Worm (Caenorhabditis elegans) whole organism, L3 larva: ENCODE measurements around the gene W10G11.19.

Experiments
- R02D3.7 ChIP-seq: fragments of 150-350 bp; optimal IDR thresholded peaks from 2 replicates; lab custom pipeline; 2014; ENCODE audit warnings: missing biosample characterization, missing genetic modification characterization
- aly-2 ChIP-seq: fragments of 150-350 bp; optimal IDR thresholded peaks from 2 replicates; lab custom pipeline; 2014; ENCODE audit warnings: missing biosample characterization, missing genetic modification characterization
- ama-1 ChIP-seq: fragments of 150-350 bp; optimal IDR thresholded peaks from 2 replicates; lab custom pipeline; 2018
- ceh-16 ChIP-seq: sonication (generic microtip); optimal IDR thresholded peaks from 2 replicates; lab custom pipeline; 2017; ENCODE audit warnings: missing biosample characterization, missing genetic modification characterization
- ceh-28 ChIP-seq: fragments of 150-350 bp; optimal IDR thresholded peaks from 2 replicates; lab custom pipeline; 2014; ENCODE audit warnings: missing biosample characterization, missing genetic modification reagents, missing genetic modification characterization
- ceh-82 ChIP-seq: fragments of 150-350 bp; optimal IDR thresholded peaks from 2 replicates; lab custom pipeline; 2014; ENCODE audit warnings: missing biosample characterization, missing genetic modification characterization
- ceh-9 ChIP-seq: sonication (generic microtip); optimal IDR thresholded peaks from 2 replicates; lab custom pipeline; 2018; ENCODE audit warnings: missing biosample characterization, missing genetic modification characterization
- daf-12 ChIP-seq: fragments of 150-350 bp; optimal IDR thresholded peaks from 2 replicates; lab custom pipeline; 2014; ENCODE audit warnings: missing biosample characterization, missing genetic modification reagents, missing genetic modification characterization
- egl-27 ChIP-seq: sonication (generic microtip); optimal IDR thresholded peaks from 4 replicates; lab custom pipeline; 2017; ENCODE audit warnings: missing biosample characterization, missing genetic modification reagents, missing genetic modification characterization
- egl-5 ChIP-seq: fragments of 150-350 bp; optimal IDR thresholded peaks from 2 replicates; lab custom pipeline; 2017; ENCODE audit warnings: missing biosample characterization, missing genetic modification reagents, missing genetic modification characterization, inconsistent platforms
- elt-1 ChIP-seq: fragments of 150-350 bp; optimal IDR thresholded peaks from 2 replicates; lab custom pipeline; 2014; ENCODE audit warnings: missing biosample characterization, missing genetic modification characterization
- elt-2 ChIP-seq: sonication (generic microtip); optimal IDR thresholded peaks from 2 replicates; lab custom pipeline; 2016; ENCODE audit warnings: missing genetic modification reagents, mild to moderate bottlenecking, missing genetic modification characterization, missing compliant biosample characterization
- elt-3 ChIP-seq, 3 experiments: fragments of 150-350 bp in 1 of 3; sonication (generic microtip) in 2 of 3; optimal IDR thresholded peaks; 2 replicates in 2 of 3; 4 replicates in 1 of 3; lab custom pipeline; 2014 to 2017; ENCODE audit warnings: missing biosample characterization in 3 of 3, missing genetic modification characterization in 3 of 3
- eor-1 ChIP-seq, 2 experiments: fragments of 150-350 bp; optimal IDR thresholded peaks; 2 replicates each; lab custom pipeline; 2014 to 2018; ENCODE audit warnings: missing biosample characterization in 2 of 2, missing genetic modification characterization in 2 of 2
- fkh-10 ChIP-seq: sonication (generic microtip); optimal IDR thresholded peaks from 2 replicates; lab custom pipeline; 2017; ENCODE audit warnings: missing biosample characterization, missing genetic modification reagents, missing genetic modification characterization
- fkh-2 ChIP-seq: fragments of 150-350 bp; optimal IDR thresholded peaks from 2 replicates; lab custom pipeline; 2014; ENCODE audit warnings: missing biosample characterization, missing genetic modification reagents, missing genetic modification characterization
- fos-1 ChIP-seq: fragments of 150-350 bp; optimal IDR thresholded peaks from 2 replicates; lab custom pipeline; 2014; ENCODE audit warnings: missing biosample characterization, missing genetic modification characterization
- hmg-11 ChIP-seq: sonication (generic microtip); optimal IDR thresholded peaks from 2 replicates; lab custom pipeline; 2016; ENCODE audit warnings: missing genetic modification characterization, missing compliant biosample characterization
- jun-1 ChIP-seq: fragments of 150-350 bp; optimal IDR thresholded peaks from 2 replicates; lab custom pipeline; 2014; ENCODE audit warnings: missing biosample characterization, missing genetic modification reagents, missing genetic modification characterization
- lin-15B ChIP-seq: fragments of 150-350 bp; optimal IDR thresholded peaks from 2 replicates; lab custom pipeline; 2014; ENCODE audit warnings: missing biosample characterization, missing genetic modification characterization
- lin-39 ChIP-seq: fragments of 150-350 bp; optimal IDR thresholded peaks from 2 replicates; lab custom pipeline; 2018; ENCODE audit warnings: missing biosample characterization, missing genetic modification reagents, missing genetic modification characterization
- lsy-12 ChIP-seq: sonication (generic microtip); optimal IDR thresholded peaks from 2 replicates; lab custom pipeline; 2016; ENCODE audit warnings: mild to moderate bottlenecking, missing genetic modification characterization, missing compliant biosample characterization
- mdl-1 ChIP-seq: fragments of 150-350 bp; optimal IDR thresholded peaks from 2 replicates; lab custom pipeline; 2014; ENCODE audit warnings: missing biosample characterization, missing genetic modification characterization
- mml-1 ChIP-seq: fragments of 150-350 bp; sonication (generic microtip); optimal IDR thresholded peaks from 3 replicates; lab custom pipeline; 2014; ENCODE audit warnings: missing biosample characterization, missing genetic modification characterization
- nfya-1 ChIP-seq: sonication (generic microtip); optimal IDR thresholded peaks from 2 replicates; lab custom pipeline; 2017; ENCODE audit warnings: missing genetic modification characterization, mild to moderate bottlenecking, missing compliant biosample characterization, antibody characterized with exemption, moderate library complexity; ENCODE audit not compliant: insufficient read depth
- nhr-11 ChIP-seq: fragments of 150-350 bp; optimal IDR thresholded peaks from 2 replicates; lab custom pipeline; 2014; ENCODE audit warnings: missing biosample characterization, missing genetic modification characterization
- nhr-23 ChIP-seq: fragments of 150-350 bp; optimal IDR thresholded peaks from 2 replicates; lab custom pipeline; 2014; ENCODE audit warnings: missing biosample characterization, missing genetic modification reagents, missing genetic modification characterization
- nhr-237 ChIP-seq: fragments of 150-350 bp; optimal IDR thresholded peaks from 2 replicates; lab custom pipeline; 2014; ENCODE audit warnings: missing biosample characterization, missing genetic modification characterization
- nhr-25 ChIP-seq: sonication (generic microtip); optimal IDR thresholded peaks from 2 replicates; lab custom pipeline; 2017; ENCODE audit warnings: missing biosample characterization, missing genetic modification characterization
- nhr-28 ChIP-seq: fragments of 150-350 bp; optimal IDR thresholded peaks from 2 replicates; lab custom pipeline; 2014; ENCODE audit warnings: missing biosample characterization, missing genetic modification characterization
- nhr-43 ChIP-seq: sonication (generic microtip); optimal IDR thresholded peaks from 2 replicates; lab custom pipeline; 2016; ENCODE audit warnings: mild to moderate bottlenecking, missing genetic modification characterization, missing compliant biosample characterization; ENCODE audit not compliant: poor library complexity, severe bottlenecking
- nhr-67 ChIP-seq: fragments of 150-350 bp; optimal IDR thresholded peaks from 2 replicates; lab custom pipeline; 2014; ENCODE audit warnings: missing biosample characterization, missing genetic modification characterization
- nhr-77 ChIP-seq: fragments of 150-350 bp; optimal IDR thresholded peaks from 2 replicates; lab custom pipeline; 2014; ENCODE audit warnings: missing biosample characterization, missing genetic modification characterization
- pha-4 ChIP-seq: fragments of 150-350 bp; optimal IDR thresholded peaks from 2 replicates; lab custom pipeline; 2014; ENCODE audit warnings: missing biosample characterization, missing genetic modification reagents, missing genetic modification characterization
- pqm-1 ChIP-seq: fragments of 150-350 bp; optimal IDR thresholded peaks from 2 replicates; lab custom pipeline; 2017; ENCODE audit warnings: missing biosample characterization, missing genetic modification characterization, inconsistent platforms
- sea-2 ChIP-seq: fragments of 150-350 bp; sonication (generic microtip); optimal IDR thresholded peaks from 4 replicates; lab custom pipeline; 2014; ENCODE audit warnings: missing biosample characterization, missing genetic modification reagents, missing genetic modification characterization
- snpc-4 ChIP-seq: fragments of 150-350 bp; optimal IDR thresholded peaks from 2 replicates; lab custom pipeline; 2014; ENCODE audit warnings: missing biosample characterization, missing genetic modification characterization
- tbx-2 ChIP-seq: sonication (generic microtip); optimal IDR thresholded peaks from 2 replicates; lab custom pipeline; 2016; ENCODE audit warnings: mild to moderate bottlenecking, missing genetic modification characterization, missing compliant biosample characterization
- unc-39 ChIP-seq: sonication (generic microtip); optimal IDR thresholded peaks from 4 replicates; lab custom pipeline; 2017; ENCODE audit warnings: missing biosample characterization, missing genetic modification characterization
- unc-62 ChIP-seq: fragments of 150-350 bp; sonication (generic microtip); optimal IDR thresholded peaks from 4 replicates; lab custom pipeline; 2014; ENCODE audit warnings: missing biosample characterization, missing genetic modification reagents, missing genetic modification characterization
- zag-1 ChIP-seq: fragments of 150-350 bp; optimal IDR thresholded peaks from 2 replicates; lab custom pipeline; 2014; ENCODE audit warnings: missing biosample characterization, missing genetic modification characterization
- ztf-11 ChIP-seq: fragments of 150-350 bp; optimal IDR thresholded peaks from 2 replicates; lab custom pipeline; 2014; ENCODE audit warnings: missing biosample characterization, missing genetic modification characterization
- ztf-4 ChIP-seq: fragments of 150-350 bp; optimal IDR thresholded peaks from 2 replicates; lab custom pipeline; 2014; ENCODE audit warnings: missing biosample characterization, missing genetic modification characterization

The W10G11.19 gene

ce11 chrII:3514631-3515030, 35.8 kb upstream of the W10G11.19 start, which contains the start of gene srz-5:
TSS of gene srz-5 (minus strand) at chrII:3514731.
- no peak for TF ChIP-seq mdl-1 (tag; lab: Kevin White, UChicago)
- no peak for TF ChIP-seq ztf-4 (tag; lab: Kevin White, UChicago)
- TF ChIP-seq ztf-11 (tag; lab: Kevin White, UChicago) = no peak
- TF ChIP-seq mml-1 (tag; lab: Kevin White, UChicago) = no peak
- TF ChIP-seq eor-1 (tag; optimal IDR thresholded peaks at IDR 0.05; lab: Kevin White, UChicago) = no peak
- no peak for TF ChIP-seq lin-39
- TF ChIP-seq nhr-28 (tag; lab: Kevin White, UChicago) = no peak

ce11 chrII:3515384-3516053, 34.9 kb upstream of the W10G11.19 start, which contains the start of the genes Y49F6B.14 and clec-125:
TSS of gene Y49F6B.14 (minus strand) at chrII:3515484.
TSS of gene clec-125 (plus strand) at chrII:3516003.
- TF ChIP-seq pha-4 (tag; lab: Kevin White, UChicago) = no peak
- no peak for TF ChIP-seq nhr-77 (tag; lab: Kevin White, UChicago)
- TF ChIP-seq jun-1 (tag; lab: Kevin White, UChicago) = no peak
- TF ChIP-seq pqm-1 (tag; lab: Kevin White, UChicago) = no peak
- TF ChIP-seq tbx-2 = no peak
- no peak for TF ChIP-seq ceh-16 (tag; lab: Kevin White, UChicago)
- TF ChIP-seq ceh-9 (tag; lab: Kevin White, UChicago) = no peak
- no peak for TF ChIP-seq nhr-67 (tag; lab: Kevin White, UChicago)
- TF ChIP-seq unc-62 (GFP tag; lab: Kevin White, UChicago) = no peak
- no peak for TF ChIP-seq elt-2
- no peak for TF ChIP-seq hmg-11
- TF ChIP-seq ceh-82 (tag; lab: Kevin White, UChicago) = no peak
- no peak for TF ChIP-seq nhr-43
- no peak for TF ChIP-seq nhr-23 (tag; lab: Kevin White, UChicago)
- no peak for TF ChIP-seq unc-39 (tag; lab: Kevin White, UChicago)
- TF ChIP-seq nhr-25 = no peak

- TF ChIP-seq nhr-77 (tag; lab: Kevin White, UChicago) (no peak), ama-1 (lab: Kevin White, UChicago) (no peak)
Measured at ce11 chrII:3516175-3516574, 34.3 kb upstream of the W10G11.19 start.

- TF ChIP-seq nhr-43 = peak; percentile 39
- no peak for TF ChIP-seq unc-62 (GFP tag; lab: Kevin White, UChicago)
- TF ChIP-seq egl-5 = peak; percentile 70
- TF ChIP-seq lin-15B (tag; lab: Kevin White, UChicago) = peak; percentile 51
- no peak for TF ChIP-seq nhr-28 (tag; lab: Kevin White, UChicago)
- TF ChIP-seq nhr-25 = peak; percentile 76
- TF ChIP-seq sea-2 (GFP tag; lab: Kevin White, UChicago) = no peak
- TF ChIP-seq ceh-16 (tag; lab: Kevin White, UChicago) = peak; percentile 61
- TF ChIP-seq tbx-2 = peak; percentile 69
- TF ChIP-seq R02D3.7 (tag; lab: Kevin White, UChicago) = peak; percentile 17
- peak; percentile 87 for TF ChIP-seq nfya-1 (tag; lab: Kevin White, UChicago)
- no peak for TF ChIP-seq zag-1 (tag; lab: Kevin White, UChicago)
- no peak for TF ChIP-seq fkh-2 (tag; lab: Kevin White, UChicago)
- TF ChIP-seq elt-3 (tag; optimal IDR thresholded peaks at IDR 0.05; lab: Kevin White, UChicago) = peak in 1 of 3 experiments; percentile 10
- peak; percentile 72 for TF ChIP-seq egl-27 (tag; lab: Kevin White, UChicago)
- TF ChIP-seq nhr-77 (tag; lab: Kevin White, UChicago) = no peak
- peak; percentile 19 for TF ChIP-seq ceh-82 (tag; lab: Kevin White, UChicago)
- TF ChIP-seq nhr-237 (tag; lab: Kevin White, UChicago) = no peak
- peak; percentile 78 for TF ChIP-seq elt-2
- no peak for TF ChIP-seq ztf-11 (tag; lab: Kevin White, UChicago)
- TF ChIP-seq hmg-11 = peak; percentile 71
- TF ChIP-seq ceh-28 (tag; lab: Kevin White, UChicago) = peak; percentile 18
- TF ChIP-seq nhr-67 (tag; lab: Kevin White, UChicago) = no peak
- TF ChIP-seq ceh-9 (tag; lab: Kevin White, UChicago) = no peak
- TF ChIP-seq fkh-10 (GFP tag; lab: Kevin White, UChicago) = no peak
- no peak for TF ChIP-seq nhr-11 (tag; lab: Kevin White, UChicago)
- no peak for TF ChIP-seq mdl-1 (tag; lab: Kevin White, UChicago)
- no peak for TF ChIP-seq daf-12 (tag; lab: Kevin White, UChicago)
- peak; percentile 29 for TF ChIP-seq snpc-4 (tag; lab: Kevin White, UChicago)
- TF ChIP-seq aly-2 (tag; lab: Kevin White, UChicago) = no peak
- TF ChIP-seq lsy-12 (tag; lab: Kevin White, UChicago) = peak; percentile 79
- TF ChIP-seq pha-4 (tag; lab: Kevin White, UChicago) = peak; percentile 59
- TF ChIP-seq mml-1 (tag; lab: Kevin White, UChicago) = no peak
- no peak for TF ChIP-seq fos-1
- peak; percentile 55 for TF ChIP-seq ama-1 (lab: Kevin White, UChicago)
- TF ChIP-seq elt-1 (tag; lab: Kevin White, UChicago) = no peak
- no peak for TF ChIP-seq unc-39 (tag; lab: Kevin White, UChicago)
- peak; percentile 45 for TF ChIP-seq nhr-23 (tag; lab: Kevin White, UChicago)
Measured at ce11 chrII:3518961-3519544, 31.4 kb upstream of the W10G11.19 start, which contains the start of gene clec-126. TSS of gene clec-126 (plus strand) at chrII:3519494.
